Worm (Caenorhabditis elegans) whole organism, young adult: Measurements from ENCODE around the gene T21B10.3.
A peak's percentile ranks its signal among the peaks of the same experiment; 100 is the strongest.

Experiments used
- B0019.2 ChIP-seq: fragments of 200-800 bp; sonication (Bioruptor generic); conservative IDR thresholded peaks from 2 replicates; pipeline ENCODE4 v1.3.6; 2022; ENCODE audit warnings: missing genetic modification reagents, missing genetic modification characterization, missing compliant biosample characterization
- C17E4.6 ChIP-seq: fragments of 200-800 bp; sonication (Bioruptor generic); IDR thresholded peaks from 2 replicates; pipeline ENCODE4 v1.3.6; 2022; ENCODE audit warnings: missing genetic modification reagents, missing genetic modification characterization, missing compliant biosample characterization
- D2030.7 ChIP-seq: fragments of 200-800 bp; sonication (Bioruptor generic); IDR thresholded peaks from 2 replicates; pipeline ENCODE4 v1.3.6; 2022; ENCODE audit warnings: missing genetic modification reagents, missing genetic modification characterization, missing compliant biosample characterization
- F37B4.10 ChIP-seq: fragments of 200-800 bp; sonication (Bioruptor generic); IDR thresholded peaks from 2 replicates; pipeline ENCODE4 v1.3.6; 2022; ENCODE audit warnings: missing genetic modification characterization, missing compliant biosample characterization
- F57C9.4 ChIP-seq: sonication (generic microtip); optimal IDR thresholded peaks from 2 replicates; lab custom pipeline; 2017; ENCODE audit warnings: mild to moderate bottlenecking, missing genetic modification characterization, missing compliant biosample characterization
- K11D2.4 ChIP-seq: fragments of 200-800 bp; sonication (Bioruptor generic); IDR thresholded peaks from 2 replicates; pipeline ENCODE4 v1.3.6; 2022; ENCODE audit warnings: missing genetic modification reagents, missing genetic modification characterization, missing compliant biosample characterization
- Y56A3A.18 ChIP-seq: fragments of 200-800 bp; sonication (Bioruptor generic); IDR thresholded peaks from 2 replicates; pipeline ENCODE4 v1.3.6; 2022; ENCODE audit warnings: missing genetic modification reagents, missing genetic modification characterization, missing compliant biosample characterization
- ama-1 ChIP-seq, 3 experiments: fragments of 150-350 bp in 1 of 3; sonication (generic microtip) in 2 of 3; optimal IDR thresholded peaks; 2 replicates each; lab custom pipeline; 2014 to 2018; ENCODE audit warnings: missing biosample characterization in 2 of 3, missing genetic modification characterization in 2 of 3, missing genetic modification reagents in 2 of 3
- attf-6 ChIP-seq: fragments of 200-800 bp; sonication (Bioruptor generic); IDR thresholded peaks from 2 replicates; pipeline ENCODE4 v1.3.6; 2022; ENCODE audit warnings: missing genetic modification reagents, missing genetic modification characterization, missing compliant biosample characterization
- bed-1 ChIP-seq: fragments of 200-800 bp; sonication (Bioruptor generic); IDR thresholded peaks from 2 replicates; pipeline ENCODE4 v1.3.6; 2022; ENCODE audit warnings: missing genetic modification reagents, missing genetic modification characterization, missing compliant biosample characterization
- ccch-3 ChIP-seq: fragments of 200-800 bp; sonication (Bioruptor generic); optimal IDR thresholded peaks from 2 replicates; lab custom pipeline; 2018; ENCODE audit warnings: mild to moderate bottlenecking, missing genetic modification characterization, missing compliant biosample characterization
- ceh-40 ChIP-seq: fragments of 200-800 bp; sonication (Bioruptor generic); IDR thresholded peaks from 2 replicates; pipeline ENCODE4 v1.3.6; 2022; ENCODE audit warnings: missing genetic modification characterization, missing compliant biosample characterization
- chd-7 ChIP-seq: sonication (generic microtip); optimal IDR thresholded peaks from 2 replicates; lab custom pipeline; 2016; ENCODE audit warnings: mild to moderate bottlenecking, missing genetic modification characterization, moderate library complexity, missing compliant biosample characterization
- dpff-1 ChIP-seq: sonication (generic microtip); optimal IDR thresholded peaks from 2 replicates; lab custom pipeline; 2017; ENCODE audit warnings: mild to moderate bottlenecking, missing genetic modification characterization, missing compliant biosample characterization
- dpl-1 ChIP-seq: fragments of 150-350 bp; optimal IDR thresholded peaks from 2 replicates; lab custom pipeline; 2014; ENCODE audit warnings: missing biosample characterization, missing genetic modification reagents, missing genetic modification characterization
- efl-1 ChIP-seq: fragments of 150-350 bp; optimal IDR thresholded peaks from 2 replicates; lab custom pipeline; 2014; ENCODE audit warnings: missing biosample characterization, missing genetic modification reagents, missing genetic modification characterization
- egl-18 ChIP-seq: fragments of 200-800 bp; sonication (Bioruptor generic); IDR thresholded peaks from 2 replicates; pipeline ENCODE4 v1.3.6; 2022; ENCODE audit warnings: missing genetic modification reagents, missing genetic modification characterization, missing compliant biosample characterization
- hmg-20 ChIP-seq: fragments of 200-800 bp; sonication (Bioruptor generic); IDR thresholded peaks from 2 replicates; pipeline ENCODE4 v1.3.6; 2022; ENCODE audit warnings: missing genetic modification reagents, missing genetic modification characterization, missing compliant biosample characterization
- lin-35 ChIP-seq, 3 experiments: fragments of 150-350 bp in 2 of 3; sonication (generic microtip) in 1 of 3; optimal IDR thresholded peaks; 2 replicates each; lab custom pipeline; 2014 to 2018; ENCODE audit warnings: missing biosample characterization in 3 of 3, missing genetic modification characterization in 3 of 3, missing genetic modification reagents in 3 of 3
- lir-1 ChIP-seq: fragments of 200-800 bp; sonication (Bioruptor generic); conservative IDR thresholded peaks from 2 replicates; pipeline ENCODE4 v1.3.6; 2022; ENCODE audit warnings: missing genetic modification reagents, missing genetic modification characterization, missing compliant biosample characterization
- lsl-1 ChIP-seq: fragments of 200-800 bp; sonication (Bioruptor generic); optimal IDR thresholded peaks from 2 replicates; lab custom pipeline; 2018; ENCODE audit warnings: mild to moderate bottlenecking, missing genetic modification characterization, moderate library complexity, missing compliant biosample characterization
- lsy-27 ChIP-seq: sonication (generic microtip); optimal IDR thresholded peaks from 2 replicates; lab custom pipeline; 2017; ENCODE audit warnings: missing genetic modification characterization, mild to moderate bottlenecking, missing compliant biosample characterization, antibody characterized with exemption, missing genotype, borderline replicate concordance; ENCODE audit not compliant: insufficient read depth
- mes-4 ChIP-seq: sonication (generic microtip); optimal IDR thresholded peaks from 2 replicates; lab custom pipeline; 2016; ENCODE audit warnings: missing genotype, missing genetic modification characterization, missing compliant biosample characterization
- nhr-179 ChIP-seq: sonication (generic microtip); optimal IDR thresholded peaks from 2 replicates; lab custom pipeline; 2016; ENCODE audit warnings: mild to moderate bottlenecking, missing genetic modification characterization, missing compliant biosample characterization
- nhr-80 ChIP-seq: sonication (generic microtip); optimal IDR thresholded peaks from 2 replicates; lab custom pipeline; 2016; ENCODE audit warnings: missing genetic modification characterization, missing compliant biosample characterization
- rpc-1 ChIP-seq, 2 experiments: fragments of 150-350 bp in 1 of 2; sonication (generic microtip) in 1 of 2; optimal IDR thresholded peaks; 2 replicates each; lab custom pipeline; 2014 to 2018; ENCODE audit warnings: missing biosample characterization in 1 of 2, missing genetic modification characterization in 1 of 2, missing genetic modification reagents in 1 of 2, missing genotype in 1 of 2
- snpc-1.3 ChIP-seq: sonication (generic microtip); optimal IDR thresholded peaks from 2 replicates; lab custom pipeline; 2017; ENCODE audit warnings: missing genetic modification characterization, mild to moderate bottlenecking, missing compliant biosample characterization, antibody characterized with exemption, moderate library complexity, missing genotype, missing genetic modification reagents; ENCODE audit not compliant: insufficient read depth
- sptf-2 ChIP-seq: fragments of 200-800 bp; sonication (Bioruptor generic); optimal IDR thresholded peaks from 2 replicates; lab custom pipeline; 2018; ENCODE audit warnings: mild to moderate bottlenecking, missing genetic modification characterization, missing compliant biosample characterization
- tbx-9 ChIP-seq: sonication (generic microtip); optimal IDR thresholded peaks from 2 replicates; lab custom pipeline; 2016; ENCODE audit warnings: borderline replicate concordance, missing genetic modification characterization, inconsistent platforms, missing compliant biosample characterization
- tlf-1 ChIP-seq: fragments of 200-800 bp; sonication (Bioruptor generic); optimal IDR thresholded peaks from 2 replicates; lab custom pipeline; 2018; ENCODE audit warnings: mild to moderate bottlenecking, missing genetic modification characterization, missing compliant biosample characterization
- unc-62 ChIP-seq: fragments of 150-350 bp; optimal IDR thresholded peaks from 2 replicates; lab custom pipeline; 2014; ENCODE audit warnings: missing biosample characterization, missing genetic modification reagents, missing genetic modification characterization
- zfh-2 ChIP-seq: fragments of 200-800 bp; sonication (Bioruptor generic); conservative IDR thresholded peaks from 2 replicates; pipeline ENCODE4 v1.3.6; 2022; ENCODE audit warnings: missing genetic modification reagents, missing genetic modification characterization, missing compliant biosample characterization

Gene T21B10.3

ce11 chrII:8895398-8895797 is 38.8 kb upstream of the T21B10.3 start:
- TF ChIP-seq F37B4.10 (no peak), lsy-27 (tag; lab: Kevin White, UChicago) (no peak), dpl-1 (no peak), nhr-179 (tag; lab: Kevin White, UChicago) (no peak), C17E4.6 (no peak), lir-1 (no peak)

ce11 chrII:8895895-8896294 is 38.3 kb upstream of the T21B10.3 start:
- TF ChIP-seq tbx-9 (tag; lab: Kevin White, UChicago) = no peak
- TF ChIP-seq attf-6 (GFP tag; lab: Robert Waterston, UW) = no peak
- TF ChIP-seq B0019.2 = no peak
- TF ChIP-seq efl-1 (GFP tag; lab: Kevin White, UChicago) = no peak
- peak; percentile 55 for TF ChIP-seq nhr-80 (tag; lab: Kevin White, UChicago)

- TF ChIP-seq zfh-2 (0 out of 2 replicates have a peak, but pooled peaks have one; percentile 37), dpff-1 (tag; lab: Kevin White, UChicago) (no peak), Y56A3A.18 (GFP tag; lab: Robert Waterston, UW) (no peak), bed-1 (GFP tag; lab: Robert Waterston, UW) (no peak), snpc-1.3 (no peak), egl-18 (no peak), ama-1 (optimal IDR thresholded peaks at IDR 0.05; lab: Kevin White, UChicago) (no peak), ama-1 (GFP tag; optimal IDR thresholded peaks at IDR 0.05; lab: Kevin White, UChicago) (no peak)
- TF ChIP-seq, all 124 proteins: peak for 1
Measured at ce11 chrII:8896541-8896940, 37.6 kb upstream of the T21B10.3 start, which contains the start of gene lat-1. lat-1 (plus strand) TSS chrII:8896841.

ce11 chrII:8897244-8897643 is 36.9 kb upstream of the T21B10.3 start:
- TF ChIP-seq B0019.2 (no peak), lsl-1 (no peak), unc-62 (GFP tag; lab: Kevin White, UChicago) (no peak), chd-7 (tag; lab: Kevin White, UChicago) (no peak), tlf-1 (GFP tag; lab: Kevin White, UChicago) (no peak), lin-35 (GFP tag; optimal IDR thresholded peaks at IDR 0.05; lab: Kevin White, UChicago) (no peak), F57C9.4 (no peak), hmg-20 (GFP tag; lab: Robert Waterston, UW) (no peak), dpl-1 (no peak), ccch-3 (GFP tag; lab: Kevin White, UChicago) (no peak), D2030.7 (GFP tag; lab: Robert Waterston, UW) (no peak), sptf-2 (GFP tag; lab: Kevin White, UChicago) (no peak), mes-4 (no peak), K11D2.4 (no peak), rpc-1 (optimal IDR thresholded peaks at IDR 0.05; lab: Kevin White, UChicago) (no peak), rpc-1 (tag; optimal IDR thresholded peaks at IDR 0.05; lab: Kevin White, UChicago) (no peak), ceh-40 (GFP tag; lab: Robert Waterston, UW) (no peak)
